Worm (Caenorhabditis elegans) whole organism, mixed stage, embryonic: ENCODE measurements around the gene zipt-2.1.

ENCODE experiments used
- blmp-1 ChIP-seq: fragments of 150-350 bp; optimal IDR thresholded peaks from 2 replicates; lab custom pipeline; 2014; ENCODE audit warnings: missing biosample characterization, missing genetic modification characterization
- ham-2 ChIP-seq: fragments of 200-800 bp; sonication (Bioruptor generic); optimal IDR thresholded peaks from 2 replicates; lab custom pipeline; 2018; ENCODE audit warnings: mild to moderate bottlenecking, missing genetic modification characterization, missing compliant biosample characterization
- lin-13 ChIP-seq: fragments of 150-350 bp; optimal IDR thresholded peaks from 2 replicates; lab custom pipeline; 2014; ENCODE audit warnings: missing biosample characterization, missing genetic modification characterization
- lsy-2 ChIP-seq: fragments of 150-350 bp; optimal IDR thresholded peaks from 2 replicates; lab custom pipeline; 2014; ENCODE audit warnings: missing biosample characterization, missing genetic modification characterization
- unc-62 ChIP-seq: fragments of 150-350 bp; optimal IDR thresholded peaks from 2 replicates; lab custom pipeline; 2014; ENCODE audit warnings: missing biosample characterization, missing genetic modification reagents, missing genetic modification characterization

DNA sequence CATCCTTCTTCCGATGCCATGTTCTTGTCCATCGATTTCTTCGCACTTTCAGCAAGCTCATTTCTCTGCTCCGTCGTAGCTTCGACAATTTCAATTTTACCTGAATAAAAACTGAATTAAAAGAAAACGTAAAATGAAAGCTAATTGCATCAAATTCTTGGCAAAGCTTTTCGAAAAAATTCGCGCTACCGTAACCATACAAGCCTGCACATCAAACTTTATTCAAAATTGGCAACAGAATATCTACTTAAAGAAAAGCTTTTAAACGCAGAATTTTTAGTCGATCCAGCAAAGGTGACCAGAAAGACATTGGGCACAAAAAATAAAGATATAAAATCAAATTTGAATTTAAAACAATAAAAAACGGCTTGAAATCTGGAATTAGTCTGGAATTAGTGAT lies 42.8 kb downstream of the zipt-2.1 start:
- no peak for TF ChIP-seq blmp-1 (tag; lab: Kevin White, UChicago)
- no peak for TF ChIP-seq lsy-2 (tag; lab: Kevin White, UChicago)
- TF ChIP-seq ham-2 (GFP tag; lab: Kevin White, UChicago): no peak
- TF ChIP-seq unc-62 (GFP tag; lab: Kevin White, UChicago): no peak
- no peak for TF ChIP-seq lin-13 (tag; lab: Kevin White, UChicago)
